Worm (Caenorhabditis elegans) whole organism, early embryonic: ENCODE data around the gene hst-3.2.

Source experiments
- F13C5.2 ChIP-seq: sonication (generic microtip); optimal IDR thresholded peaks from 2 replicates; lab custom pipeline; 2017; ENCODE audit warnings: mild to moderate bottlenecking, missing genetic modification characterization, inconsistent platforms, missing compliant biosample characterization
- tbx-11 ChIP-seq: fragments of 200-800 bp; sonication (Bioruptor generic); IDR thresholded peaks from 2 replicates; pipeline ENCODE4 v1.3.6; 2022; ENCODE audit warnings: missing genetic modification characterization, missing compliant biosample characterization

DNA sequence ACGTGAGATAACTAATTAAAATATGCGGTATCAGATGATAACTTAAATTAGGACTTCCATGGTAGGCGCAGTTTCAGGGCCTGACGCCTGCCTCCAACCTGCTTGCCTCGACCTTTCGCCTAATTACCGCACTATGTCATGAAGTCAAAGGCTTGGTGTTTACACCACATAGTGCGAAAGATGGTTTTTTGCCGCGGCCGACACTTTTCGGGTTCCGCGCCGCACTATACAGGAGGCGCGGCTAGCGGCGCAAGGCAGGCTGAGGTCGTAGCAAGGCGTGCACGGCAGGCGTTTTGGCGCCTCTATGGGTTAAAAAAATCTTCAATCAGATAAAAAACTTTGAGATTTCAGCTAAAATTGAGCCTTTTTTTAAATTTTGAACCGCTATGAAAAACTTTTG is 36.9 kb upstream of the hst-3.2 start:
- TF ChIP-seq tbx-11 (GFP tag; lab: Robert Waterston, UW) (no peak), F13C5.2 (no peak)
